Worm (Caenorhabditis elegans) whole organism, L1 larva: ENCODE data around the gene F44E7.7.

Experiments used
- alr-1 ChIP-seq: fragments of 200-800 bp; sonication (Bioruptor generic); optimal IDR thresholded peaks from 2 replicates; lab custom pipeline; 2018; ENCODE audit warnings: borderline replicate concordance, mild to moderate bottlenecking, missing genetic modification characterization, missing compliant biosample characterization
- ama-1 ChIP-seq: fragments of 150-350 bp; optimal IDR thresholded peaks from 2 replicates; lab custom pipeline; 2014
- efl-3 ChIP-seq: fragments of 200-800 bp; sonication (Bioruptor generic); optimal IDR thresholded peaks from 2 replicates; lab custom pipeline; 2018; ENCODE audit warnings: mild to moderate bottlenecking, missing genetic modification characterization, missing compliant biosample characterization
- elt-3 ChIP-seq, 6 experiments: fragments of 150-350 bp in 1 of 6; sonication (generic microtip); optimal IDR thresholded peaks; 2 replicates each; lab custom pipeline; 2017 to 2018; ENCODE audit warnings: missing biosample characterization in 6 of 6, missing genetic modification characterization in 6 of 6, inconsistent platforms in 1 of 6
- fkh-8 ChIP-seq: sonication (generic microtip); optimal IDR thresholded peaks from 2 replicates; lab custom pipeline; 2016; ENCODE audit warnings: mild to moderate bottlenecking, missing genetic modification characterization, missing compliant biosample characterization
- lin-13 ChIP-seq: fragments of 150-350 bp; optimal IDR thresholded peaks from 2 replicates; lab custom pipeline; 2014; ENCODE audit warnings: missing biosample characterization, missing genetic modification reagents, missing genetic modification characterization
- lir-3 ChIP-seq: sonication (generic microtip); optimal IDR thresholded peaks from 2 replicates; lab custom pipeline; 2016; ENCODE audit warnings: mild to moderate bottlenecking, missing genetic modification characterization, moderate library complexity, missing compliant biosample characterization; ENCODE audit not compliant: poor library complexity
- mab-9 ChIP-seq: fragments of 200-800 bp; sonication (Bioruptor generic); IDR thresholded peaks from 2 replicates; pipeline ENCODE4 v1.3.6; 2022; ENCODE audit warnings: missing genetic modification reagents, missing genetic modification characterization, missing compliant biosample characterization
- mdl-1 ChIP-seq, 2 experiments: fragments of 150-350 bp; optimal IDR thresholded peaks; 2 replicates each; lab custom pipeline; 2014 to 2017; ENCODE audit warnings: missing biosample characterization in 2 of 2, missing genetic modification characterization in 2 of 2, inconsistent platforms in 1 of 2
- nhr-237 ChIP-seq: fragments of 150-350 bp; optimal IDR thresholded peaks from 2 replicates; lab custom pipeline; 2014; ENCODE audit warnings: missing biosample characterization, missing genetic modification characterization
- unc-62 ChIP-seq: fragments of 150-350 bp; optimal IDR thresholded peaks from 2 replicates; lab custom pipeline; 2014; ENCODE audit warnings: missing biosample characterization, missing genetic modification reagents, missing genetic modification characterization

- TF ChIP-seq nhr-237 (no peak), mdl-1 (tag; optimal IDR thresholded peaks at IDR 0.05; lab: Kevin White, UChicago) (no peak), elt-3 (tag; optimal IDR thresholded peaks at IDR 0.05; lab: Kevin White, UChicago) (peak in 4 of 6 experiments; percentile 60 to 92 (median 87)), ama-1 (lab: Kevin White, UChicago) (no peak), efl-3 (GFP tag; lab: Kevin White, UChicago) (no peak), alr-1 (tag; lab: Kevin White, UChicago) (no peak), lin-13 (no peak), lir-3 (tag; lab: Kevin White, UChicago) (no peak), fkh-8 (tag; lab: Kevin White, UChicago) (no peak), mab-9 (no peak), unc-62 (GFP tag; lab: Kevin White, UChicago) (no peak)
Measured at ce11 chrV:5822968-5823367, 37.7 kb upstream of the F44E7.7 start.
